Worm (Caenorhabditis elegans): ENCODE measurements around the gene Y71H2B.4.

Y71H2B.4 gene

DNA sequence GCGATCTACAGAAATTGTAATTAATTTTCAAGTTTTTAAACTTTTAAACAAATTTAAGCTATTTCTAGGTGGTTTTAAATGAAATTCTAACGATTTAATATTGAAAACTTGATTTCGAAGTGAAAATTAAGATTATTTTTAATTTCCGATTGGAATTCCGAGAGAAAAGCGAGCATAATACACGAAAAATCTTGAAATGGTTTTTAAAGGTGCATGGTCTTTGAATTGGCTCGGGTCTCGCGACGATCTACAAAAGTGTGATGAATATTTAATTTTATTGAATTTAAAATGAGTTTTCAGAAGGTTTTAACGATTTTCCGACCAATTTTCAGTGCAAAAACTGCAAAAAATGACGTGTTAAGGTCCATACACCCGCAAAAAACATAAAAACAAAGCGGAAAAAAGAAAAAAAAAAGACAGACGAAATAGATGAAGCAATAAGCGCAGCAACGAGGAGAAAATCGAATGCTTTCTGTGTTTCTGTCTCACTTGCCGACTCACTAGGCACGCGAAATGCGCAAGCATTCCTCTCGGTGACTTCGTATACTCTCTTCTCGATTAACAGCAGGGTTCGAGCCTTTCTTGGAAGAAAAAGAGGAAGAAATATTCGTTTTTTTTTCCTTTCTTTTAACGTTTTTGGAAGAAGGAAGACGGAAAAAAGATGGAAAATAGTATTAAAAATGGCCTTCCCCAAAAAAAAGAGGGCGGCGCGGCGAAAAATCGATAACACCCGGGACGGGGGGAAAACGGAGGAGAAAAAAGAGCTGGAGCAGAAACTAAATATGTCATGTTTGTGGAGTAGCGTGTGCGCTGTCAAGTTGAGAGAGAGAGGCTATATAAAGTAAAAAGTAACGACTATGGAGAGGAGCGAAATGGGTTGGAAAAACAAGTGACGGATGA lies 42.2 kb upstream of the Y71H2B.4 start (continued):
- TF ChIP-seq tag-97 (GFP tag; IDR thresholded peaks at IDR 0.05) (no peak), rbr-2 (tag; optimal IDR thresholded peaks at IDR 0.05) (peak; percentile 75), egl-27 (tag; optimal IDR thresholded peaks at IDR 0.05) (no peak), F26F4.8 (GFP tag; conservative IDR thresholded peaks at IDR 0.05) (no peak), mdt-29 (GFP tag; IDR thresholded peaks at IDR 0.05) (no peak), unc-62 (GFP tag; optimal IDR thresholded peaks at IDR 0.05 in 1 of 2) (no peak), unc-62 (tag; optimal IDR thresholded peaks at IDR 0.05) (no peak), hif-1 (tag; optimal IDR thresholded peaks at IDR 0.05) (peak in 1 of 2 experiments; percentile 59), zip-11 (GFP tag; IDR thresholded peaks at IDR 0.05) (no peak), nhr-25 (tag; optimal IDR thresholded peaks at IDR 0.05; ENCODE audit: borderline replicate concordance, insufficient read depth) (no peak), nhr-6 (tag; optimal IDR thresholded peaks at IDR 0.05) (peak; percentile 16), nhr-237 (tag; optimal IDR thresholded peaks at IDR 0.05) (no peak), snpc-1.2 (GFP tag; IDR thresholded peaks at IDR 0.05) (no peak), ces-1 (GFP tag; optimal IDR thresholded peaks at IDR 0.05) (peak; percentile 8), daf-16 (GFP tag; optimal IDR thresholded peaks at IDR 0.05) (no peak), daf-16 (tag; optimal IDR thresholded peaks at IDR 0.05) (no peak), madf-9 (GFP tag; conservative IDR thresholded peaks at IDR 0.05) (no peak), fos-1 (tag; optimal IDR thresholded peaks at IDR 0.05) (no peak), dmd-6 (GFP tag; IDR thresholded peaks at IDR 0.05) (peak; percentile 51), Y105C5A.15 (GFP tag; IDR thresholded peaks at IDR 0.05) (no peak), mes-2 (tag; optimal IDR thresholded peaks at IDR 0.05; ENCODE audit: poor library complexity, severe bottlenecking) (peak; percentile 39), pqm-1 (tag; optimal IDR thresholded peaks at IDR 0.05) (peak; percentile 37), Y48G9A.11 (GFP tag; IDR thresholded peaks at IDR 0.05) (no peak), daf-19 (GFP tag; conservative IDR thresholded peaks at IDR 0.05) (no peak), hlh-11 (tag; optimal IDR thresholded peaks at IDR 0.05) (peak; percentile 72), lsy-2 (tag; optimal IDR thresholded peaks at IDR 0.05) (peak; percentile 21 to 82), tra-1 (GFP tag; IDR thresholded peaks at IDR 0.05) (no peak), saeg-2 (GFP tag; IDR thresholded peaks at IDR 0.05) (no peak), Y75B8A.6 (GFP tag; IDR thresholded peaks at IDR 0.05) (no peak), mdl-1 (tag; optimal IDR thresholded peaks at IDR 0.05) (peak in 1 of 2 experiments; percentile 69), lin-38 (GFP tag; IDR thresholded peaks at IDR 0.05) (peak; percentile 50), D1046.2 (GFP tag; IDR thresholded peaks at IDR 0.05) (no peak), egl-43 (GFP tag; IDR thresholded peaks at IDR 0.05) (no peak), mep-1 (tag; optimal IDR thresholded peaks at IDR 0.05) (peak; percentile 84), lin-15B (tag; optimal IDR thresholded peaks at IDR 0.05) (no peak), Y5F2A.4 (GFP tag; optimal IDR thresholded peaks at IDR 0.05) (no peak), hmg-1.1 (GFP tag; IDR thresholded peaks at IDR 0.05) (peak; percentile 74), nhr-42 (GFP tag; IDR thresholded peaks at IDR 0.05) (no peak), lin-13 (GFP tag; optimal IDR thresholded peaks at IDR 0.05) (peak; percentile 62), ceh-82 (tag; optimal IDR thresholded peaks at IDR 0.05) (no peak), lin-1 (GFP tag; IDR thresholded peaks at IDR 0.05) (no peak), attf-4 (tag; optimal IDR thresholded peaks at IDR 0.05) (no peak), zag-1 (tag; optimal IDR thresholded peaks at IDR 0.05) (no peak), nhr-11 (tag; optimal IDR thresholded peaks at IDR 0.05) (peak; percentile 62), daf-8 (GFP tag; IDR thresholded peaks at IDR 0.05) (no peak), jun-1 (tag; optimal IDR thresholded peaks at IDR 0.05) (no peak), nhr-48 (tag; optimal IDR thresholded peaks at IDR 0.05) (peak; percentile 11), ZK337.2 (GFP tag; IDR thresholded peaks at IDR 0.05) (no peak), hlh-30 (tag; optimal IDR thresholded peaks at IDR 0.05; ENCODE audit: insufficient read depth) (peak; percentile 66), cey-2 (tag; optimal IDR thresholded peaks at IDR 0.05; ENCODE audit: borderline replicate concordance, insufficient read depth) (no peak)

All from whole organism, L4 larva.